Fruit fly (Drosophila melanogaster): ENCODE results near the gene Hel89B.
A peak's percentile ranks its signal among the peaks of the same experiment; 100 is the strongest.

Hel89B gene

dm6 chr3R:15972979-15973486 is at the start of gene Hel89B (continued):
- peak; percentile 76 for TF ChIP-seq CG11504 (tag; optimal IDR thresholded peaks at IDR 0.05)
- TF ChIP-seq Ptx1 (GFP tag; IDR thresholded peaks at IDR 0.05): no peak
- peak; percentile 64 for TF ChIP-seq Hmr (GFP tag; optimal IDR thresholded peaks at IDR 0.05)
- TF ChIP-seq Hsf (GFP tag; optimal IDR thresholded peaks at IDR 0.05): peak; percentile 80
- TF ChIP-seq CG17912 (GFP tag; optimal IDR thresholded peaks at IDR 0.05): no peak
- TF ChIP-seq hth (optimal IDR thresholded peaks at IDR 0.05): no peak
- no peak for TF ChIP-seq CG12219 (GFP tag; optimal IDR thresholded peaks at IDR 0.05)
- TF ChIP-seq sqz (GFP tag; optimal IDR thresholded peaks at IDR 0.05): no peak
- peak; percentile 49 for TF ChIP-seq Mad (GFP tag; optimal IDR thresholded peaks at IDR 0.05)
- peak in 1 of 2 experiments; percentile 61 for TF ChIP-seq Hr78 (GFP tag; optimal IDR thresholded peaks at IDR 0.05)
- TF ChIP-seq fru (optimal IDR thresholded peaks at IDR 0.05): no peak
- no peak for TF ChIP-seq dysf (GFP tag; IDR thresholded peaks at IDR 0.05)
- no peak for TF ChIP-seq otp (GFP tag; IDR thresholded peaks at IDR 0.05)
- TF ChIP-seq Nf-YC (tag; optimal IDR thresholded peaks at IDR 0.05): peak; percentile 48
- no peak for TF ChIP-seq CG4404 (GFP tag; IDR thresholded peaks at IDR 0.05)
- TF ChIP-seq CG31365 (tag; optimal IDR thresholded peaks at IDR 0.05): no peak
- peak; percentile 48 for TF ChIP-seq CG4424 (GFP tag; optimal IDR thresholded peaks at IDR 0.05)
- TF ChIP-seq Stat92E (GFP tag; optimal IDR thresholded peaks at IDR 0.05): no peak
- TF ChIP-seq CG4730 (GFP tag; IDR thresholded peaks at IDR 0.05): no peak
- peak; percentile 50 for TF ChIP-seq Antp (GFP tag; optimal IDR thresholded peaks at IDR 0.05)
- TF ChIP-seq CG1832 (GFP tag; optimal IDR thresholded peaks at IDR 0.05): peak; percentile 46
- no peak for TF ChIP-seq CG7271 (tag; optimal IDR thresholded peaks at IDR 0.05)
- peak; percentile 66 for TF ChIP-seq CG9609 (GFP tag; optimal IDR thresholded peaks at IDR 0.05)
- TF ChIP-seq Dbx (GFP tag; IDR thresholded peaks at IDR 0.05): no peak
- no peak for TF ChIP-seq br (optimal IDR thresholded peaks at IDR 0.05)
- TF ChIP-seq CG30020 (tag; optimal IDR thresholded peaks at IDR 0.05): peak; percentile 96
- TF ChIP-seq Deaf1 (tag; optimal IDR thresholded peaks at IDR 0.05): no peak
- peak; percentile 80 for TF ChIP-seq HLHmδ (GFP tag; optimal IDR thresholded peaks at IDR 0.05)
- no peak for TF ChIP-seq CG6175 (GFP tag; IDR thresholded peaks at IDR 0.05)
- TF ChIP-seq CG13894 (tag; optimal IDR thresholded peaks at IDR 0.05): peak; percentile 52
- TF ChIP-seq Nf-YA (GFP tag; IDR thresholded peaks at IDR 0.05): no peak
- no peak for TF ChIP-seq CG11085 (GFP tag; IDR thresholded peaks at IDR 0.05)
- TF ChIP-seq toy (GFP tag; IDR thresholded peaks at IDR 0.05): no peak
- TF ChIP-seq CG13296 (GFP tag; optimal IDR thresholded peaks at IDR 0.05): no peak
- TF ChIP-seq CG8944 (GFP tag; optimal IDR thresholded peaks at IDR 0.05): peak; percentile 76
- TF ChIP-seq zen (tag; optimal IDR thresholded peaks at IDR 0.05): peak; percentile 73
- no peak for TF ChIP-seq dan (GFP tag; IDR thresholded peaks at IDR 0.05)
- TF ChIP-seq ttk (GFP tag; IDR thresholded peaks at IDR 0.05): no peak
- peak; percentile 96 for TF ChIP-seq Sry-δ (GFP tag; optimal IDR thresholded peaks at IDR 0.05)
- TF ChIP-seq Mes4 (GFP tag; optimal IDR thresholded peaks at IDR 0.05): peak; percentile 46
- no peak for TF ChIP-seq CG5953 (GFP tag; IDR thresholded peaks at IDR 0.05)
- TF ChIP-seq dati (GFP tag; IDR thresholded peaks at IDR 0.05): no peak
- TF ChIP-seq CG6654 (GFP tag; optimal IDR thresholded peaks at IDR 0.05): no peak
- no peak for TF ChIP-seq Hr39 (optimal IDR thresholded peaks at IDR 0.05)
- no peak for TF ChIP-seq CG12104 (GFP tag; optimal IDR thresholded peaks at IDR 0.05)
- TF ChIP-seq CHES-1-like (GFP tag; optimal IDR thresholded peaks at IDR 0.05): no peak
- TF ChIP-seq fd64A (GFP tag; optimal IDR thresholded peaks at IDR 0.05): no peak
- TF ChIP-seq HLH4C (GFP tag; IDR thresholded peaks at IDR 0.05; ENCODE audit: partially characterized antibody): no peak
- peak; percentile 95 for TF ChIP-seq BEAF-32 (GFP tag; optimal IDR thresholded peaks at IDR 0.05)
- peak; percentile 35 for TF ChIP-seq PHDP (tag; optimal IDR thresholded peaks at IDR 0.05)
- no peak for TF ChIP-seq lmd (GFP tag; IDR thresholded peaks at IDR 0.05)
- TF ChIP-seq vfl (GFP tag; optimal IDR thresholded peaks at IDR 0.05): peak; percentile 43
- TF ChIP-seq z (GFP tag; IDR thresholded peaks at IDR 0.05): no peak
